Worm (Caenorhabditis elegans) whole organism, L2 larva: Measurements from ENCODE around the gene B0218.5.
"Not testable (repeated sequence)": the region's sequence is repeated elsewhere in the genome, so short reads cannot be mapped to it uniquely, and the experiment has no call there.

Experiments used
- C34F6.9 ChIP-seq: fragments of 150-350 bp; optimal IDR thresholded peaks from 2 replicates; lab custom pipeline; 2014; ENCODE audit warnings: missing biosample characterization, missing genetic modification characterization
- F13H6.1 ChIP-seq: sonication (generic microtip); optimal IDR thresholded peaks from 2 replicates; lab custom pipeline; 2016; ENCODE audit warnings: missing genetic modification characterization, missing compliant biosample characterization
- R02D3.7 ChIP-seq: fragments of 150-350 bp; optimal IDR thresholded peaks from 2 replicates; lab custom pipeline; 2014; ENCODE audit warnings: missing biosample characterization, missing genetic modification characterization
- alr-1 ChIP-seq: fragments of 150-350 bp; optimal IDR thresholded peaks from 2 replicates; lab custom pipeline; 2014; ENCODE audit warnings: missing biosample characterization, missing genetic modification characterization
- aly-2 ChIP-seq: fragments of 150-350 bp; optimal IDR thresholded peaks from 2 replicates; lab custom pipeline; 2014; ENCODE audit warnings: missing biosample characterization, missing genetic modification characterization
- ceh-16 ChIP-seq: fragments of 150-350 bp; optimal IDR thresholded peaks from 2 replicates; lab custom pipeline; 2014; ENCODE audit warnings: missing biosample characterization, missing genetic modification characterization
- ceh-82 ChIP-seq: fragments of 150-350 bp; optimal IDR thresholded peaks from 2 replicates; lab custom pipeline; 2014; ENCODE audit warnings: missing biosample characterization, missing genetic modification characterization
- crh-2 ChIP-seq: sonication (generic microtip); optimal IDR thresholded peaks from 2 replicates; lab custom pipeline; 2017; ENCODE audit warnings: missing biosample characterization, missing genetic modification characterization
- dmd-4 ChIP-seq: sonication (generic microtip); optimal IDR thresholded peaks from 2 replicates; lab custom pipeline; 2017; ENCODE audit warnings: missing biosample characterization, missing genetic modification characterization
- egl-27 ChIP-seq: sonication (generic microtip); optimal IDR thresholded peaks from 3 replicates; lab custom pipeline; 2017; ENCODE audit warnings: missing biosample characterization, missing genetic modification reagents, missing genetic modification characterization
- elt-1 ChIP-seq: fragments of 150-350 bp; optimal IDR thresholded peaks from 2 replicates; lab custom pipeline; 2014; ENCODE audit warnings: missing biosample characterization, missing genetic modification characterization
- elt-3 ChIP-seq: sonication (generic microtip); optimal IDR thresholded peaks from 2 replicates; lab custom pipeline; 2017; ENCODE audit warnings: missing biosample characterization, missing genetic modification characterization
- fos-1 ChIP-seq: fragments of 150-350 bp; optimal IDR thresholded peaks from 2 replicates; lab custom pipeline; 2014; ENCODE audit warnings: missing biosample characterization, missing genetic modification characterization
- gmeb-1 ChIP-seq: fragments of 150-350 bp; optimal IDR thresholded peaks from 2 replicates; lab custom pipeline; 2014; ENCODE audit warnings: missing biosample characterization, missing genetic modification characterization
- lin-11 ChIP-seq: fragments of 150-350 bp; sonication (generic microtip); optimal IDR thresholded peaks from 2 replicates; lab custom pipeline; 2014; ENCODE audit warnings: missing biosample characterization, missing genetic modification characterization, inconsistent platforms, mixed read lengths
- lin-13 ChIP-seq: fragments of 150-350 bp; optimal IDR thresholded peaks from 2 replicates; lab custom pipeline; 2014; ENCODE audit warnings: missing biosample characterization, missing genetic modification reagents, missing genetic modification characterization
- lin-39 ChIP-seq: fragments of 150-350 bp; optimal IDR thresholded peaks from 2 replicates; lab custom pipeline; 2014; ENCODE audit warnings: missing biosample characterization, missing genetic modification reagents, missing genetic modification characterization
- mab-5 ChIP-seq: fragments of 150-350 bp; optimal IDR thresholded peaks from 2 replicates; lab custom pipeline; 2014; ENCODE audit warnings: missing biosample characterization, missing genetic modification characterization
- mbf-1 ChIP-seq: sonication (generic microtip); optimal IDR thresholded peaks from 2 replicates; lab custom pipeline; 2017; ENCODE audit warnings: missing biosample characterization, missing genetic modification characterization
- mdl-1 ChIP-seq, 2 experiments: fragments of 150-350 bp in 1 of 2; sonication (generic microtip) in 1 of 2; optimal IDR thresholded peaks; 2 replicates each; lab custom pipeline; 2017; ENCODE audit warnings: missing biosample characterization in 2 of 2, missing genetic modification characterization in 2 of 2
- nhr-10 ChIP-seq: sonication (generic microtip); optimal IDR thresholded peaks from 2 replicates; lab custom pipeline; 2017; ENCODE audit warnings: missing biosample characterization, missing genetic modification characterization
- nhr-11 ChIP-seq: fragments of 150-350 bp; optimal IDR thresholded peaks from 2 replicates; lab custom pipeline; 2014; ENCODE audit warnings: missing biosample characterization, missing genetic modification characterization
- nhr-12 ChIP-seq: fragments of 150-350 bp; optimal IDR thresholded peaks from 2 replicates; lab custom pipeline; 2014; ENCODE audit warnings: missing biosample characterization, missing genetic modification characterization
- nhr-129 ChIP-seq: fragments of 150-350 bp; optimal IDR thresholded peaks from 2 replicates; lab custom pipeline; 2014; ENCODE audit warnings: missing biosample characterization, missing genetic modification characterization
- nhr-21 ChIP-seq: fragments of 150-350 bp; optimal IDR thresholded peaks from 2 replicates; lab custom pipeline; 2014; ENCODE audit warnings: missing biosample characterization, missing genetic modification characterization
- nhr-23 ChIP-seq: fragments of 150-350 bp; optimal IDR thresholded peaks from 2 replicates; lab custom pipeline; 2014; ENCODE audit warnings: missing biosample characterization, missing genetic modification reagents, missing genetic modification characterization
- nhr-237 ChIP-seq: fragments of 150-350 bp; optimal IDR thresholded peaks from 2 replicates; lab custom pipeline; 2014; ENCODE audit warnings: missing biosample characterization, missing genetic modification characterization
- nhr-25 ChIP-seq: fragments of 150-350 bp; sonication (generic microtip); optimal IDR thresholded peaks from 3 replicates; lab custom pipeline; 2014; ENCODE audit warnings: missing biosample characterization, missing genetic modification characterization
- nhr-77 ChIP-seq: fragments of 150-350 bp; optimal IDR thresholded peaks from 2 replicates; lab custom pipeline; 2014; ENCODE audit warnings: missing biosample characterization, missing genetic modification characterization
- peb-1 ChIP-seq: fragments of 150-350 bp; optimal IDR thresholded peaks from 2 replicates; lab custom pipeline; 2014; ENCODE audit warnings: missing biosample characterization, missing genetic modification characterization
- sem-4 ChIP-seq: fragments of 150-350 bp; optimal IDR thresholded peaks from 2 replicates; lab custom pipeline; 2014; ENCODE audit warnings: missing biosample characterization, missing genetic modification reagents, missing genetic modification characterization
- skn-1 ChIP-seq: sonication (generic microtip); optimal IDR thresholded peaks from 2 replicates; lab custom pipeline; 2017; ENCODE audit warnings: missing biosample characterization, missing genetic modification characterization
- sma-9 ChIP-seq, 2 experiments: fragments of 150-350 bp in 1 of 2; sonication (generic microtip) in 1 of 2; optimal IDR thresholded peaks; 2 replicates each; lab custom pipeline; 2014 to 2016; ENCODE audit warnings: missing genetic modification characterization in 2 of 2, mild to moderate bottlenecking in 1 of 2, missing biosample characterization in 1 of 2, missing compliant biosample characterization in 1 of 2, missing genetic modification reagents in 1 of 2, moderate library complexity in 1 of 2
- snpc-4 ChIP-seq: fragments of 150-350 bp; optimal IDR thresholded peaks from 2 replicates; lab custom pipeline; 2014; ENCODE audit warnings: missing biosample characterization, missing genetic modification characterization
- unc-39 ChIP-seq: fragments of 150-350 bp; optimal IDR thresholded peaks from 2 replicates; lab custom pipeline; 2014; ENCODE audit warnings: missing biosample characterization, missing genetic modification characterization
- unc-55 ChIP-seq: fragments of 150-350 bp; sonication (generic microtip); optimal IDR thresholded peaks from 3 replicates; lab custom pipeline; 2014; ENCODE audit warnings: missing biosample characterization, missing genetic modification reagents, missing genetic modification characterization
- unc-62 ChIP-seq: fragments of 150-350 bp; optimal IDR thresholded peaks from 2 replicates; lab custom pipeline; 2014; ENCODE audit warnings: missing biosample characterization, missing genetic modification reagents, missing genetic modification characterization
- ztf-1 ChIP-seq: fragments of 200-800 bp; sonication (Bioruptor generic); conservative IDR thresholded peaks from 2 replicates; pipeline ENCODE4 v1.3.6; 2022; ENCODE audit warnings: missing genetic modification characterization, missing compliant biosample characterization
- ztf-11 ChIP-seq: sonication (generic microtip); optimal IDR thresholded peaks from 2 replicates; lab custom pipeline; 2017; ENCODE audit warnings: missing biosample characterization, missing genetic modification characterization
- ztf-4 ChIP-seq: fragments of 150-350 bp; optimal IDR thresholded peaks from 2 replicates; lab custom pipeline; 2014; ENCODE audit warnings: missing biosample characterization, missing genetic modification characterization

B0218.5 gene

ce11 chrIV:8122349-8122748, 34.7 kb downstream of the B0218.5 start, which contains the start of gene erp-44.3:
Gene erp-44.3, plus strand, starts transcription at chrIV:8122649.
- not testable (repeated sequence) for TF ChIP-seq peb-1; mbf-1 (tag; lab: Kevin White, UChicago); ztf-11 (tag; lab: Kevin White, UChicago)

ce11 chrIV:8118790-8119189, 38.3 kb downstream of the B0218.5 start, which contains the start of gene F42G8.8:
Gene F42G8.8, plus strand, starts transcription at chrIV:8119090.
- TF ChIP-seq alr-1 (tag; lab: Kevin White, UChicago) = no peak
- no peak for TF ChIP-seq nhr-23
- TF ChIP-seq elt-1 = no peak

- TF ChIP-seq F13H6.1 (tag; lab: Kevin White, UChicago) (no peak), elt-3 (no peak), ztf-11 (tag; lab: Kevin White, UChicago) (no peak), egl-27 (tag; lab: Kevin White, UChicago) (no peak), dmd-4 (tag; lab: Kevin White, UChicago) (no peak), mab-5 (no peak), mdl-1 (tag; optimal IDR thresholded peaks at IDR 0.05; lab: Kevin White, UChicago) (no peak), elt-1 (no peak), alr-1 (tag; lab: Kevin White, UChicago) (no peak), crh-2 (tag; lab: Kevin White, UChicago) (no peak), nhr-237 (no peak), snpc-4 (no peak), fos-1 (no peak), nhr-77 (tag; lab: Kevin White, UChicago) (no peak), sma-9 (GFP tag; optimal IDR thresholded peaks at IDR 0.05; lab: Kevin White, UChicago) (no peak), sma-9 (tag; optimal IDR thresholded peaks at IDR 0.05; lab: Kevin White, UChicago) (no peak), nhr-10 (no peak), skn-1 (tag; lab: Kevin White, UChicago) (no peak)
Measured at ce11 chrIV:8115462-8115861, 41.6 kb downstream of the B0218.5 start, which contains the start of gene irld-8. Gene irld-8, plus strand, starts transcription at chrIV:8115762.

ce11 chrIV:8114535-8114934, 42.5 kb downstream of the B0218.5 start:
- TF ChIP-seq dmd-4 (tag; lab: Kevin White, UChicago) = no peak
- TF ChIP-seq unc-62 (GFP tag; lab: Kevin White, UChicago) = no peak
- no peak for TF ChIP-seq R02D3.7 (tag; lab: Kevin White, UChicago)
- TF ChIP-seq aly-2 = no peak
- no peak for TF ChIP-seq ztf-1 (GFP tag; lab: Robert Waterston, UW)
- TF ChIP-seq nhr-25 (tag; lab: Kevin White, UChicago) = no peak

ce11 chrIV:8113161-8113560, 43.9 kb downstream of the B0218.5 start, which contains the start of gene Y42H9AR.1:
Gene Y42H9AR.1, plus strand, starts transcription at chrIV:8113393.
- TF ChIP-seq mab-5 (peak; percentile 9), mdl-1 (tag; optimal IDR thresholded peaks at IDR 0.05; lab: Kevin White, UChicago) (peak in 1 of 2 experiments; percentile 51), ztf-1 (GFP tag; lab: Robert Waterston, UW) (no peak), crh-2 (tag; lab: Kevin White, UChicago) (peak; percentile 86)

ce11 chrIV:8112646-8113045, 44.4 kb downstream of the B0218.5 start:
- TF ChIP-seq sem-4 (tag; lab: Kevin White, UChicago) (peak; percentile 33), lin-11 (tag; lab: Kevin White, UChicago) (no peak), nhr-12 (no peak), elt-3 (no peak), ceh-82 (tag; lab: Kevin White, UChicago) (no peak), aly-2 (no peak), lin-39 (tag; lab: Kevin White, UChicago) (no peak), snpc-4 (no peak)

ce11 chrIV:8112187-8112586, 44.9 kb downstream of the B0218.5 start, which contains the start of gene Y42H9AR.4:
Gene Y42H9AR.4, minus strand, starts transcription at chrIV:8112218.
- no peak for TF ChIP-seq gmeb-1 (tag; lab: Kevin White, UChicago)
- TF ChIP-seq nhr-25 (tag; lab: Kevin White, UChicago) = no peak
- TF ChIP-seq ceh-16 (tag; lab: Kevin White, UChicago) = no peak
- TF ChIP-seq aly-2 = no peak
- no peak for TF ChIP-seq nhr-12
- TF ChIP-seq lin-13 (GFP tag; lab: Kevin White, UChicago) = no peak
- no peak for TF ChIP-seq nhr-21 (tag; lab: Kevin White, UChicago)
- TF ChIP-seq egl-27 (tag; lab: Kevin White, UChicago) = no peak
- TF ChIP-seq unc-39 (tag; lab: Kevin White, UChicago) = no peak
- TF ChIP-seq nhr-11 (tag; lab: Kevin White, UChicago) = no peak
- TF ChIP-seq elt-1 = no peak
- no peak for TF ChIP-seq lin-11 (tag; lab: Kevin White, UChicago)
- TF ChIP-seq skn-1 (tag; lab: Kevin White, UChicago) = no peak
- TF ChIP-seq nhr-129 = peak; percentile 37
- peak; percentile 39 for TF ChIP-seq C34F6.9
- peak; percentile 27 for TF ChIP-seq ztf-4 (tag; lab: Kevin White, UChicago)
- TF ChIP-seq ceh-82 (tag; lab: Kevin White, UChicago) = no peak
- no peak for TF ChIP-seq snpc-4
- peak; percentile 47 for TF ChIP-seq sma-9 (GFP tag; optimal IDR thresholded peaks at IDR 0.05; lab: Kevin White, UChicago)
- no peak for TF ChIP-seq sma-9 (tag; optimal IDR thresholded peaks at IDR 0.05; lab: Kevin White, UChicago)
- TF ChIP-seq unc-55 (GFP tag; lab: Kevin White, UChicago) = peak; percentile 44
- TF ChIP-seq fos-1 = peak; percentile 49
- TF ChIP-seq nhr-77 (tag; lab: Kevin White, UChicago) = no peak
